Worm (Caenorhabditis elegans) whole organism, young adult: ENCODE data around the gene Y56A3A.33.

Experiments
- ama-1 ChIP-seq, 3 experiments: fragments of 150-350 bp in 1 of 3; sonication (generic microtip) in 2 of 3; optimal IDR thresholded peaks; 2 replicates each; lab custom pipeline; 2014 to 2018; ENCODE audit warnings: missing biosample characterization in 2 of 3, missing genetic modification characterization in 2 of 3, missing genetic modification reagents in 2 of 3
- egl-18 ChIP-seq: fragments of 200-800 bp; sonication (Bioruptor generic); IDR thresholded peaks from 2 replicates; pipeline ENCODE4 v1.3.6; 2022; ENCODE audit warnings: missing genetic modification reagents, missing genetic modification characterization, missing compliant biosample characterization
- nhr-120 ChIP-seq: fragments of 200-800 bp; sonication (Bioruptor generic); IDR thresholded peaks from 2 replicates; pipeline ENCODE4 v1.3.6; 2022; ENCODE audit warnings: missing genetic modification characterization, missing compliant biosample characterization
- nhr-179 ChIP-seq: sonication (generic microtip); optimal IDR thresholded peaks from 2 replicates; lab custom pipeline; 2016; ENCODE audit warnings: mild to moderate bottlenecking, missing genetic modification characterization, missing compliant biosample characterization
- snpc-4 ChIP-seq, 5 experiments: fragments of 150-350 bp in 1 of 5; sonication (generic microtip) in 4 of 5; optimal IDR thresholded peaks; 2 replicates each; lab custom pipeline; 2014 to 2018; ENCODE audit warnings: missing genetic modification characterization in 5 of 5, missing biosample characterization in 3 of 5, antibody characterized with exemption in 2 of 5, mild to moderate bottlenecking in 2 of 5, missing compliant biosample characterization in 2 of 5, missing genotype in 2 of 5, moderate library complexity in 2 of 5, missing genetic modification reagents in 1 of 5
- unc-62 ChIP-seq: fragments of 150-350 bp; optimal IDR thresholded peaks from 2 replicates; lab custom pipeline; 2014; ENCODE audit warnings: missing biosample characterization, missing genetic modification reagents, missing genetic modification characterization
- ztf-26 ChIP-seq: sonication (generic microtip); optimal IDR thresholded peaks from 2 replicates; lab custom pipeline; 2017; ENCODE audit warnings: missing genetic modification characterization, missing compliant biosample characterization

ce11 chrIII:11973996-11974395 is 28.8 kb downstream of the Y56A3A.33 start, which contains the start of gene ung-1:
- TF ChIP-seq snpc-4 (GFP tag; optimal IDR thresholded peaks at IDR 0.05; lab: Kevin White, UChicago) (no peak), snpc-4 (tag; optimal IDR thresholded peaks at IDR 0.05; lab: Kevin White, UChicago) (no peak), ama-1 (optimal IDR thresholded peaks at IDR 0.05; lab: Kevin White, UChicago) (no peak), ama-1 (GFP tag; optimal IDR thresholded peaks at IDR 0.05; lab: Kevin White, UChicago) (no peak), unc-62 (GFP tag; lab: Kevin White, UChicago) (no peak), ztf-26 (tag; lab: Kevin White, UChicago) (no peak), nhr-179 (tag; lab: Kevin White, UChicago) (no peak), egl-18 (GFP tag; lab: Robert Waterston, UW) (no peak), nhr-120 (GFP tag; lab: Robert Waterston, UW) (no peak)
